Fruit fly (Drosophila melanogaster): ENCODE data around the gene Mettl3.
A peak's percentile ranks its signal among the peaks of the same experiment; 100 is the strongest.

Mettl3 gene

dm6 chr3R:24050690-24051440, 18.9 kb downstream of the Mettl3 start, which contains the start of the genes Atg6 and Pisd (continued):
- TF ChIP-seq crc (GFP tag; optimal IDR thresholded peaks at IDR 0.05) (no peak), CG15073 (GFP tag; optimal IDR thresholded peaks at IDR 0.05) (no peak), hkb (optimal IDR thresholded peaks at IDR 0.05) (no peak), hkb (GFP tag; IDR thresholded peaks at IDR 0.05) (peak; percentile 32; the same call in 1 of the 2 replicates), Dbx (GFP tag; IDR thresholded peaks at IDR 0.05) (0 out of 3 replicates have a peak, but pooled peaks have one; percentile 14), NC2α (GFP tag; optimal IDR thresholded peaks at IDR 0.05) (no peak), ac (GFP tag; optimal IDR thresholded peaks at IDR 0.05) (no peak), HmgZ (tag; optimal IDR thresholded peaks at IDR 0.05) (peak; percentile 62), schlank (tag; optimal IDR thresholded peaks at IDR 0.05) (no peak), CG2875 (GFP tag; optimal IDR thresholded peaks at IDR 0.05) (no peak), CG7839 (tag; optimal IDR thresholded peaks at IDR 0.05) (peak; percentile 15), Hsf (GFP tag; optimal IDR thresholded peaks at IDR 0.05) (no peak), CG1233 (GFP tag; optimal IDR thresholded peaks at IDR 0.05) (no peak), sim (GFP tag; IDR thresholded peaks at IDR 0.05) (no peak), gro (GFP tag; optimal IDR thresholded peaks at IDR 0.05) (peak; percentile 73), CG18599 (GFP tag; optimal IDR thresholded peaks at IDR 0.05) (peak; percentile 62), CG14710 (tag; optimal IDR thresholded peaks at IDR 0.05) (peak; percentile 48), CG13775 (GFP tag; optimal IDR thresholded peaks at IDR 0.05) (no peak), CG42726 (GFP tag; IDR thresholded peaks at IDR 0.05; ENCODE audit: partially characterized antibody) (no peak; the same call in 1 of the 2 replicates), Side (GFP tag; optimal IDR thresholded peaks at IDR 0.05) (peak; percentile 39), ssp (GFP tag; IDR thresholded peaks at IDR 0.05) (no peak), CG34422 (GFP tag; IDR thresholded peaks at IDR 0.05) (peak; percentile 69; the same call in 1 of the 3 replicates), chinmo (GFP tag; IDR thresholded peaks at IDR 0.05; ENCODE audit: partially characterized antibody) (peak; percentile 77; the same call in 2 of the 4 replicates), Ada2b (GFP tag; IDR thresholded peaks at IDR 0.05) (no peak), Vsx1 (GFP tag; optimal IDR thresholded peaks at IDR 0.05) (no peak), pb (GFP tag; optimal IDR thresholded peaks at IDR 0.05) (no peak), Hmx (GFP tag; optimal IDR thresholded peaks at IDR 0.05) (no peak), Sox102F (GFP tag; optimal IDR thresholded peaks at IDR 0.05) (no peak), Opbp (GFP tag; IDR thresholded peaks at IDR 0.05; ENCODE audit: partially characterized antibody) (no peak), Hmr (GFP tag; optimal IDR thresholded peaks at IDR 0.05) (peak; percentile 21), cas (GFP tag; IDR thresholded peaks at IDR 0.05) (no peak), nerfin-1 (tag; optimal IDR thresholded peaks at IDR 0.05) (peak; percentile 22), kay (GFP tag; optimal IDR thresholded peaks at IDR 0.05) (no peak), disco-r (GFP tag; optimal IDR thresholded peaks at IDR 0.05) (no peak), CG11085 (GFP tag; IDR thresholded peaks at IDR 0.05) (no peak), CG4328 (GFP tag; optimal IDR thresholded peaks at IDR 0.05) (no peak), Fer1 (GFP tag; optimal IDR thresholded peaks at IDR 0.05) (peak; percentile 67), ab (GFP tag; optimal IDR thresholded peaks at IDR 0.05) (no peak), cwo (GFP tag; optimal IDR thresholded peaks at IDR 0.05) (peak; percentile 41), maf-S (GFP tag; optimal IDR thresholded peaks at IDR 0.05) (no peak), Aef1 (GFP tag; IDR thresholded peaks at IDR 0.05) (no peak), Hand (GFP tag; optimal IDR thresholded peaks at IDR 0.05) (no peak), Poxn (GFP tag; IDR thresholded peaks at IDR 0.05) (no peak), bcd (GFP tag; optimal IDR thresholded peaks at IDR 0.05) (peak; percentile 5), btn (GFP tag; optimal IDR thresholded peaks at IDR 0.05) (no peak), bbx (GFP tag; IDR thresholded peaks at IDR 0.05; ENCODE audit: partially characterized antibody) (0 out of 2 replicates have a peak, but pooled peaks have one; percentile 37), tup (GFP tag; optimal IDR thresholded peaks at IDR 0.05) (no peak), Chrac-16 (GFP tag; optimal IDR thresholded peaks at IDR 0.05) (peak; percentile 21), Hr51 (GFP tag; optimal IDR thresholded peaks at IDR 0.05) (peak in 1 of 2 experiments; percentile 3)

All from whole organism, embryonic.